Worm (Caenorhabditis elegans) whole organism, young adult: ENCODE measurements around the gene clec-59.

Source experiments
- B0019.2 ChIP-seq: fragments of 200-800 bp; sonication (Bioruptor generic); conservative IDR thresholded peaks from 2 replicates; pipeline ENCODE4 v1.3.6; 2022; ENCODE audit warnings: missing genetic modification reagents, missing genetic modification characterization, missing compliant biosample characterization
- B0336.3 ChIP-seq: fragments of 200-800 bp; sonication (Bioruptor generic); IDR thresholded peaks from 2 replicates; pipeline ENCODE4 v1.3.6; 2022; ENCODE audit warnings: missing genetic modification characterization, missing compliant biosample characterization
- F37B4.10 ChIP-seq: fragments of 200-800 bp; sonication (Bioruptor generic); IDR thresholded peaks from 2 replicates; pipeline ENCODE4 v1.3.6; 2022; ENCODE audit warnings: missing genetic modification characterization, missing compliant biosample characterization
- F39B2.1 ChIP-seq: fragments of 200-800 bp; sonication (Bioruptor generic); IDR thresholded peaks from 2 replicates; pipeline ENCODE4 v1.3.6; 2022; ENCODE audit warnings: missing genetic modification reagents, missing genetic modification characterization, missing compliant biosample characterization
- K11D2.4 ChIP-seq: fragments of 200-800 bp; sonication (Bioruptor generic); IDR thresholded peaks from 2 replicates; pipeline ENCODE4 v1.3.6; 2022; ENCODE audit warnings: missing genetic modification reagents, missing genetic modification characterization, missing compliant biosample characterization
- Y53G8AR.9 ChIP-seq: fragments of 200-800 bp; sonication (Bioruptor generic); conservative IDR thresholded peaks from 2 replicates; pipeline ENCODE4 v1.3.6; 2022; ENCODE audit warnings: missing genetic modification reagents, missing genetic modification characterization, missing compliant biosample characterization
- akir-1 ChIP-seq: fragments of 200-800 bp; sonication (Bioruptor generic); optimal IDR thresholded peaks from 2 replicates; lab custom pipeline; 2018; ENCODE audit warnings: mild to moderate bottlenecking, missing genetic modification characterization, moderate library complexity, missing compliant biosample characterization
- ccch-3 ChIP-seq: fragments of 200-800 bp; sonication (Bioruptor generic); optimal IDR thresholded peaks from 2 replicates; lab custom pipeline; 2018; ENCODE audit warnings: mild to moderate bottlenecking, missing genetic modification characterization, missing compliant biosample characterization
- ceh-79 ChIP-seq: sonication (generic microtip); optimal IDR thresholded peaks from 2 replicates; lab custom pipeline; 2017; ENCODE audit warnings: mild to moderate bottlenecking, missing genetic modification characterization, missing compliant biosample characterization
- ceh-91 ChIP-seq: fragments of 200-800 bp; sonication (Bioruptor generic); IDR thresholded peaks from 2 replicates; pipeline ENCODE4 v1.3.6; 2022; ENCODE audit warnings: missing genetic modification reagents, missing genetic modification characterization, missing compliant biosample characterization
- chd-7 ChIP-seq: sonication (generic microtip); optimal IDR thresholded peaks from 2 replicates; lab custom pipeline; 2016; ENCODE audit warnings: mild to moderate bottlenecking, missing genetic modification characterization, moderate library complexity, missing compliant biosample characterization
- die-1 ChIP-seq: sonication (generic microtip); optimal IDR thresholded peaks from 2 replicates; lab custom pipeline; 2016; ENCODE audit warnings: missing genotype, mild to moderate bottlenecking, missing genetic modification characterization, missing compliant biosample characterization
- him-1 ChIP-seq: sonication (generic microtip); optimal IDR thresholded peaks from 2 replicates; lab custom pipeline; 2016; ENCODE audit warnings: missing genotype, missing genetic modification reagents, missing genetic modification characterization, missing compliant biosample characterization
- hrde-1 ChIP-seq: sonication (generic microtip); optimal IDR thresholded peaks from 2 replicates; lab custom pipeline; 2016; ENCODE audit warnings: missing genetic modification characterization, mild to moderate bottlenecking, missing compliant biosample characterization, moderate library complexity, missing genotype, missing genetic modification reagents, borderline replicate concordance
- lag-1 ChIP-seq: fragments of 200-800 bp; sonication (Bioruptor generic); IDR thresholded peaks from 2 replicates; pipeline ENCODE4 v1.3.6; 2022; ENCODE audit warnings: missing genetic modification reagents, missing genetic modification characterization, missing compliant biosample characterization
- lin-26 ChIP-seq: fragments of 200-800 bp; sonication (Bioruptor generic); IDR thresholded peaks from 2 replicates; pipeline ENCODE4 v1.3.6; 2022; ENCODE audit warnings: missing genetic modification reagents, missing genetic modification characterization, missing compliant biosample characterization
- lin-40 ChIP-seq: sonication (generic microtip); optimal IDR thresholded peaks from 2 replicates; lab custom pipeline; 2016; ENCODE audit warnings: missing genetic modification characterization, mild to moderate bottlenecking, missing compliant biosample characterization, missing genotype, missing genetic modification reagents
- nfya-2 ChIP-seq: fragments of 200-800 bp; sonication (Bioruptor generic); IDR thresholded peaks from 2 replicates; pipeline ENCODE4 v1.3.6; 2022; ENCODE audit warnings: missing genetic modification reagents, missing genetic modification characterization, missing compliant biosample characterization
- nfyb-1 ChIP-seq: fragments of 200-800 bp; sonication (Bioruptor generic); IDR thresholded peaks from 2 replicates; pipeline ENCODE4 v1.3.6; 2022; ENCODE audit warnings: missing genetic modification reagents, missing genetic modification characterization, missing compliant biosample characterization
- pha-4 ChIP-seq: fragments of 150-350 bp; sonication (generic microtip); optimal IDR thresholded peaks from 2 replicates; lab custom pipeline; 2014; ENCODE audit warnings: missing biosample characterization, missing genetic modification reagents, missing genetic modification characterization
- sdz-38 ChIP-seq: sonication (generic microtip); optimal IDR thresholded peaks from 2 replicates; lab custom pipeline; 2016; ENCODE audit warnings: missing genotype, missing genetic modification characterization, missing compliant biosample characterization
- snpc-4 ChIP-seq, 5 experiments: fragments of 150-350 bp in 1 of 5; sonication (generic microtip) in 4 of 5; optimal IDR thresholded peaks; 2 replicates each; lab custom pipeline; 2014 to 2018; ENCODE audit warnings: missing genetic modification characterization in 5 of 5, missing biosample characterization in 3 of 5, antibody characterized with exemption in 2 of 5, mild to moderate bottlenecking in 2 of 5, missing compliant biosample characterization in 2 of 5, missing genotype in 2 of 5, moderate library complexity in 2 of 5, missing genetic modification reagents in 1 of 5
- sptf-2 ChIP-seq: fragments of 200-800 bp; sonication (Bioruptor generic); optimal IDR thresholded peaks from 2 replicates; lab custom pipeline; 2018; ENCODE audit warnings: mild to moderate bottlenecking, missing genetic modification characterization, missing compliant biosample characterization
- tlf-1 ChIP-seq: fragments of 200-800 bp; sonication (Bioruptor generic); optimal IDR thresholded peaks from 2 replicates; lab custom pipeline; 2018; ENCODE audit warnings: mild to moderate bottlenecking, missing genetic modification characterization, missing compliant biosample characterization
- unc-62 ChIP-seq: fragments of 150-350 bp; optimal IDR thresholded peaks from 2 replicates; lab custom pipeline; 2014; ENCODE audit warnings: missing biosample characterization, missing genetic modification reagents, missing genetic modification characterization
- zfh-2 ChIP-seq: fragments of 200-800 bp; sonication (Bioruptor generic); conservative IDR thresholded peaks from 2 replicates; pipeline ENCODE4 v1.3.6; 2022; ENCODE audit warnings: missing genetic modification reagents, missing genetic modification characterization, missing compliant biosample characterization
- ztf-22 ChIP-seq: fragments of 200-800 bp; sonication (Bioruptor generic); optimal IDR thresholded peaks from 2 replicates; lab custom pipeline; 2018; ENCODE audit warnings: mild to moderate bottlenecking, missing genetic modification characterization, moderate library complexity, missing compliant biosample characterization

Gene clec-59

DNA sequence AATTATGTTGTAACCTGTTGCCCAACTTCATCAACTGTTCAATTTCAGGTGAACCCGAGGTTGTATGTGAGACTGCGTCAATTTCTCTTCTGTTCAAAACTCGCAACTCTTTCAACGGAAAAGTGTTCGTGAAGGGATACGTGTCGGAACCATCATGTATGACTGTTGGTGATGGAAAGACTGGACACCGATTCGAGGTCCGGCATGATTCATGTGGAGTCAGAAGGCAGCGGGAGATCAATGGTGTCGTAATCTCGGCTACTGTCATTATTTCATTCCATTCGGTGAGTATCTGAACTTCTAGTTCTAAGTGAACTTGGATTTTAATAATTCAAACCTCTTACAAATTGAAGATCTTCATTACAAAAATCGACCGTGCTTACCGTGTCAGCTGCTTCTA is 41.4 kb downstream of the clec-59 start:
- no peak for TF ChIP-seq chd-7
- TF ChIP-seq die-1 (tag; lab: Kevin White, UChicago) = no peak
- no peak for TF ChIP-seq lag-1 (GFP tag; lab: Robert Waterston, UW)
- no peak for TF ChIP-seq nfyb-1 (GFP tag; lab: Robert Waterston, UW)
- no peak for TF ChIP-seq ceh-79 (tag; lab: Kevin White, UChicago)
- TF ChIP-seq ccch-3 (GFP tag; lab: Kevin White, UChicago) = no peak
- no peak for TF ChIP-seq ztf-22
- TF ChIP-seq hrde-1 = no peak
- TF ChIP-seq lin-40 = no peak
- TF ChIP-seq nfya-2 (GFP tag; lab: Robert Waterston, UW) = no peak
- TF ChIP-seq akir-1 (GFP tag; lab: Kevin White, UChicago) = no peak
- TF ChIP-seq pha-4 (tag; lab: Kevin White, UChicago) = no peak
- no peak for TF ChIP-seq B0019.2 (GFP tag; lab: Robert Waterston, UW)
- TF ChIP-seq tlf-1 (GFP tag; lab: Kevin White, UChicago) = no peak
- TF ChIP-seq ceh-91 (GFP tag; lab: Robert Waterston, UW) = no peak
- TF ChIP-seq lin-26 = no peak
- no peak for TF ChIP-seq Y53G8AR.9 (GFP tag; lab: Robert Waterston, UW)

DNA sequence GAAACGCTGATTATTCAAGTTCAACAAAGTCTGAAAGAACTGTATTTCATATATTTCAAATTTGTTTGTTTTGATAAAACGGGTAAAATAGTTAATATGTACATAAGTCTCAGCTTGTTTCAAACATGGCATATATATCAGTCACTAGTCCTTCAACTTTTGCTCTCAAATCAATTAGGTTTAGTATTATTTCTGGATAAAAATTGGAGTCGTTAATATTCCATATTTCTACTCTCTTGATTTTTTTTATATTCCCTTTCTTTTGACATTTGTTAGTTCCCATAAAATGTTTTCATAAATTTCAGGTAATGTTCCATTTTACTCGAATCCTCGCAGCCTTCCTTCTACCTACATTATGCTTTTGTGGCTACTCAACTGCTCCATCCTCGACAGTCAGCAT is 43.4 kb downstream of the clec-59 start, which contains the start of gene cut-4:
Gene cut-4 (plus strand): TSS at position 301 of the 400 bp plus-strand sequence.
- TF ChIP-seq K11D2.4 (GFP tag; lab: Robert Waterston, UW) = no peak
- TF ChIP-seq him-1 (tag; lab: Kevin White, UChicago) = no peak
- TF ChIP-seq unc-62 = no peak
- TF ChIP-seq sdz-38 = no peak
- TF ChIP-seq F37B4.10 = no peak
- no peak for TF ChIP-seq F39B2.1 (GFP tag; lab: Robert Waterston, UW)
- no peak for TF ChIP-seq B0336.3 (GFP tag; lab: Robert Waterston, UW)
- TF ChIP-seq tlf-1 (GFP tag; lab: Kevin White, UChicago) = no peak
- TF ChIP-seq zfh-2 (GFP tag; lab: Robert Waterston, UW) = no peak
- no peak for TF ChIP-seq nfya-2 (GFP tag; lab: Robert Waterston, UW)
- no peak for TF ChIP-seq sptf-2 (GFP tag; lab: Kevin White, UChicago)
- TF ChIP-seq snpc-4 (GFP tag; optimal IDR thresholded peaks at IDR 0.05; lab: Kevin White, UChicago) = no peak
- no peak for TF ChIP-seq snpc-4 (tag; optimal IDR thresholded peaks at IDR 0.05; lab: Kevin White, UChicago)
